Fruit fly (Drosophila melanogaster) whole organism, adult: ENCODE results near the gene Oseg2.

ENCODE experiments used
- CG11617 ChIP-seq: fragments of 200-800 bp; sonication (Bioruptor generic); optimal IDR thresholded peaks from 2 replicates; lab custom pipeline; 2017; ENCODE audit warnings: mild to moderate bottlenecking, missing biosample characterization, missing genetic modification reagents, missing genetic modification characterization
- CG12768 ChIP-seq: fragments of 200-800 bp; sonication (Bioruptor generic); optimal IDR thresholded peaks from 2 replicates; lab custom pipeline; 2017; ENCODE audit warnings: missing biosample characterization, missing genetic modification characterization, mild to moderate bottlenecking, moderate library complexity, missing genetic modification reagents
- CG14711 ChIP-seq: fragments of 200-800 bp; sonication (Bioruptor generic); optimal IDR thresholded peaks from 2 replicates; lab custom pipeline; 2018; ENCODE audit warnings: missing biosample characterization, mild to moderate bottlenecking, missing genetic modification characterization, moderate library complexity
- CG1620 ChIP-seq: fragments of 200-800 bp; sonication (Bioruptor generic); optimal IDR thresholded peaks from 2 replicates; lab custom pipeline; 2016; ENCODE audit warnings: missing biosample characterization, missing genetic modification characterization
- CG33017 ChIP-seq: fragments of 200-800 bp; sonication (Bioruptor generic); optimal IDR thresholded peaks from 2 replicates; lab custom pipeline; 2018; ENCODE audit warnings: missing biosample characterization, mild to moderate bottlenecking, missing genetic modification characterization, moderate library complexity
- CG5204 ChIP-seq: fragments of 200-800 bp; sonication (Bioruptor generic); optimal IDR thresholded peaks from 2 replicates; lab custom pipeline; 2016; ENCODE audit warnings: missing biosample characterization, missing genetic modification characterization
- CG7045 ChIP-seq: fragments of 200-800 bp; sonication (Bioruptor generic); optimal IDR thresholded peaks from 2 replicates; lab custom pipeline; 2017; ENCODE audit warnings: missing biosample characterization, mild to moderate bottlenecking, missing genetic modification characterization
- CG7101 ChIP-seq: fragments of 200-800 bp; sonication (Bioruptor generic); optimal IDR thresholded peaks from 2 replicates; lab custom pipeline; 2018; ENCODE audit warnings: missing biosample characterization, mild to moderate bottlenecking, missing genetic modification characterization, moderate library complexity
- Clk ChIP-seq: fragments of 200-800 bp; sonication (Bioruptor generic); optimal IDR thresholded peaks from 2 replicates; lab custom pipeline; 2017; ENCODE audit warnings: missing biosample characterization, missing genetic modification characterization
- Crg-1 ChIP-seq: fragments of 200-800 bp; sonication (Bioruptor generic); optimal IDR thresholded peaks from 2 replicates; lab custom pipeline; 2016; ENCODE audit warnings: missing biosample characterization, missing genetic modification characterization
- Hr96 ChIP-seq: fragments of 200-800 bp; sonication (Bioruptor generic); optimal IDR thresholded peaks from 2 replicates; lab custom pipeline; 2016; ENCODE audit warnings: missing biosample characterization, missing genetic modification characterization
- Mnt ChIP-seq: fragments of 200-800 bp; sonication (Bioruptor generic); optimal IDR thresholded peaks from 2 replicates; lab custom pipeline; 2016; ENCODE audit warnings: missing biosample characterization, mild to moderate bottlenecking, missing genetic modification characterization
- bab1 ChIP-seq: fragments of 200-800 bp; sonication (Bioruptor generic); optimal IDR thresholded peaks from 3 replicates; lab custom pipeline; 2019; ENCODE audit warnings: missing biosample characterization, mild to moderate bottlenecking, missing genetic modification characterization, moderate library complexity
- cic ChIP-seq: fragments of 200-800 bp; sonication (Bioruptor generic); optimal IDR thresholded peaks from 2 replicates; lab custom pipeline; 2017; ENCODE audit warnings: missing biosample characterization, mild to moderate bottlenecking, missing genetic modification characterization, moderate library complexity
- cnc ChIP-seq, 2 experiments: fragments of >200 bp; optimal IDR thresholded peaks; 2 replicates each; lab custom pipeline; 2017
- kay ChIP-seq: fragments of 200-800 bp; sonication (Bioruptor generic); peaks from one replicate; lab custom pipeline; 2016; ENCODE audit warnings: missing biosample characterization, missing genetic modification characterization, borderline replicate concordance
- ovo ChIP-seq: fragments of 200-800 bp; sonication (Bioruptor generic); optimal IDR thresholded peaks from 2 replicates; lab custom pipeline; 2016; ENCODE audit warnings: missing biosample characterization, missing genetic modification characterization
- pad ChIP-seq: fragments of 200-800 bp; sonication (Bioruptor generic); optimal IDR thresholded peaks from 3 replicates; lab custom pipeline; 2017; ENCODE audit warnings: missing biosample characterization, missing genetic modification characterization, mild to moderate bottlenecking, moderate library complexity, missing genetic modification reagents
- tj ChIP-seq: fragments of 200-800 bp; sonication (Bioruptor generic); optimal IDR thresholded peaks from 3 replicates; lab custom pipeline; 2017; ENCODE audit warnings: missing biosample characterization, mild to moderate bottlenecking, missing genetic modification characterization, moderate library complexity
- toe ChIP-seq: fragments of 200-800 bp; sonication (Bioruptor generic); optimal IDR thresholded peaks from 2 replicates; lab custom pipeline; 2016; ENCODE audit warnings: missing biosample characterization, missing genetic modification characterization

Gene Oseg2

dm6 chr3L:2256422-2257172 is 27.2 kb downstream of the Oseg2 start:
- TF ChIP-seq cnc (optimal IDR thresholded peaks at IDR 0.05; lab: Kevin White, UChicago) (peak in 1 of 2 experiments; percentile 47), ovo (GFP tag; lab: Kevin White, UChicago) (no peak)

DNA sequence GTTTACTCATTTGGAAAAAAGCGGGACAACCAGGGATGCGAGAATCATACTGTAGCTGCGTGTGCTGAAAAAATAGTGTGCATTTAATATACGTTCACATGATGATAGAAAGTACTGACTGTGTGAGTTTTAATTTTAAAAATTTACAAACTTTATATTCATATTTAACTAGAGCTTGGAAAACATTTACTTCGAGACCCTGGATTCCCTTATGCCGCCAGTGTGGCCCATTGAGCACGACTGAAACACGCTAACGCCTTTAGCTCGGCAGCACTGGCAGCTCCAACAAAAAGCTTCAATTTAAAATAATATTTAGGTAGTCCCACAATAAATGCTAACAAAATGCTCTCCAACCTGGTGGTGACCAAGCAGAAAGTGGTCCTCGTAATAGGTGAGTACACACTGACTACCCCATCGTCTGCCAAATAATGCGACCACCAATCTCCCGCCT is 28.0 kb downstream of the Oseg2 start, which contains the start of the genes CG1275 and Elp5:
CG1275 (minus strand) TSS at position 12 of the 451 bp plus-strand sequence.
Elp5 (plus strand) TSS at position 45 of the 451 bp plus-strand sequence.
- TF ChIP-seq tj (GFP tag; lab: Kevin White, UChicago) (peak; percentile 93), bab1 (peak; percentile 100), cic (GFP tag; lab: Kevin White, UChicago) (peak; percentile 90), CG14711 (tag; lab: Kevin White, UChicago) (peak; percentile 93), CG11617 (GFP tag; lab: Kevin White, UChicago) (peak; percentile 97), ovo (GFP tag; lab: Kevin White, UChicago) (peak; percentile 97), Crg-1 (GFP tag; lab: Kevin White, UChicago) (peak; percentile 98), Clk (GFP tag; lab: Kevin White, UChicago) (peak; percentile 94), CG7045 (GFP tag; lab: Kevin White, UChicago) (peak; percentile 96), CG12768 (GFP tag; lab: Kevin White, UChicago) (peak; percentile 95), toe (GFP tag; lab: Kevin White, UChicago) (peak; percentile 98), Mnt (GFP tag; lab: Kevin White, UChicago) (peak; percentile 93), CG5204 (peak; percentile 97), CG33017 (peak; percentile 98), cnc (optimal IDR thresholded peaks at IDR 0.05; lab: Kevin White, UChicago) (no peak), CG7101 (peak; percentile 99), CG1620 (GFP tag; lab: Kevin White, UChicago) (peak; percentile 99), kay (GFP tag; lab: Kevin White, UChicago) (no peak), Hr96 (GFP tag; lab: Kevin White, UChicago) (peak; percentile 94), pad (GFP tag; lab: Kevin White, UChicago) (peak; percentile 87)

dm6 chr3L:2261282-2261681 is 31.8 kb downstream of the Oseg2 start:
- TF ChIP-seq tj (GFP tag; lab: Kevin White, UChicago) (peak; percentile 99), Mnt (GFP tag; lab: Kevin White, UChicago) (peak; percentile 36), bab1 (peak; percentile 53), CG5204 (no peak)

DNA sequence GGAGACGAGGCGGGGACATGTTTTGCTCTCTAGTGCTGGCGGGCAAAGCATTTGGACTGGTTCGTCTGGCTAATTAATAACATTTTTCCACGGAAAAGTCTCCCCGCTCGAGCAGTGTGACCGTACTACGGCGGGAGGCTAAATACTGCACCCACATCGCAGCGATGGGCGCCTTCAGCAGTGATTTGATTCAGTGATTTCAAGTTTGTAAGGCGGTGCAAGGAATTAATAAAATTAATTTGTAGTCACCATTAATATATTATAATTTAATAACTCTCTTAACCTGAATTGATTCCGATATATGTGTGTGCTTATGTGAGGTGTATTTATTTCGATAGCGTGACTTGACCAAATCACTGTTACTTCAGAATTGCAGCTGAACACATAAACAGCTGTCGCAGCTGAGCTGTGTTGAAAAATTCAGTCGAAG is 33.1 kb downstream of the Oseg2 start, which contains the start of the genes oxt and CG13807:
oxt (minus strand) TSS at position 150 of the 430 bp plus-strand sequence.
CG13807 (plus strand) TSS at position 405 of the 430 bp plus-strand sequence.
- TF ChIP-seq CG7045 (GFP tag; lab: Kevin White, UChicago) (peak; percentile 86), CG12768 (GFP tag; lab: Kevin White, UChicago) (peak; percentile 72), CG1620 (GFP tag; lab: Kevin White, UChicago) (peak; percentile 80), Hr96 (GFP tag; lab: Kevin White, UChicago) (peak; percentile 72), cnc (optimal IDR thresholded peaks at IDR 0.05; lab: Kevin White, UChicago) (no peak), kay (GFP tag; lab: Kevin White, UChicago) (no peak), Mnt (GFP tag; lab: Kevin White, UChicago) (peak; percentile 78), pad (GFP tag; lab: Kevin White, UChicago) (peak; percentile 71), CG7101 (peak; percentile 90), bab1 (peak; percentile 96), CG14711 (tag; lab: Kevin White, UChicago) (peak; percentile 79), ovo (GFP tag; lab: Kevin White, UChicago) (peak; percentile 62), toe (GFP tag; lab: Kevin White, UChicago) (peak; percentile 72), tj (GFP tag; lab: Kevin White, UChicago) (peak; percentile 70), CG11617 (GFP tag; lab: Kevin White, UChicago) (peak; percentile 89), Crg-1 (GFP tag; lab: Kevin White, UChicago) (peak; percentile 79), cic (GFP tag; lab: Kevin White, UChicago) (peak; percentile 17), Clk (GFP tag; lab: Kevin White, UChicago) (no peak), CG33017 (peak; percentile 78), CG5204 (peak; percentile 77)

dm6 chr3L:2265692-2266444 is 36.4 kb downstream of the Oseg2 start, which contains the start of the genes ecd and CG13806:
ecd (minus strand) TSS chr3L:2265857.
CG13806 (plus strand) TSS chr3L:2266394.
- TF ChIP-seq CG1620 (GFP tag; lab: Kevin White, UChicago) = peak; percentile 30
- TF ChIP-seq Hr96 (GFP tag; lab: Kevin White, UChicago) = peak; percentile 5
- TF ChIP-seq CG7101 = peak; percentile 22
- TF ChIP-seq CG7045 (GFP tag; lab: Kevin White, UChicago) = no peak
- TF ChIP-seq CG33017 = no peak
- TF ChIP-seq ovo (GFP tag; lab: Kevin White, UChicago) = peak; percentile 32
